Fruit fly (Drosophila melanogaster): Measurements from ENCODE around the gene Dph4.

The Dph4 gene

DNA sequence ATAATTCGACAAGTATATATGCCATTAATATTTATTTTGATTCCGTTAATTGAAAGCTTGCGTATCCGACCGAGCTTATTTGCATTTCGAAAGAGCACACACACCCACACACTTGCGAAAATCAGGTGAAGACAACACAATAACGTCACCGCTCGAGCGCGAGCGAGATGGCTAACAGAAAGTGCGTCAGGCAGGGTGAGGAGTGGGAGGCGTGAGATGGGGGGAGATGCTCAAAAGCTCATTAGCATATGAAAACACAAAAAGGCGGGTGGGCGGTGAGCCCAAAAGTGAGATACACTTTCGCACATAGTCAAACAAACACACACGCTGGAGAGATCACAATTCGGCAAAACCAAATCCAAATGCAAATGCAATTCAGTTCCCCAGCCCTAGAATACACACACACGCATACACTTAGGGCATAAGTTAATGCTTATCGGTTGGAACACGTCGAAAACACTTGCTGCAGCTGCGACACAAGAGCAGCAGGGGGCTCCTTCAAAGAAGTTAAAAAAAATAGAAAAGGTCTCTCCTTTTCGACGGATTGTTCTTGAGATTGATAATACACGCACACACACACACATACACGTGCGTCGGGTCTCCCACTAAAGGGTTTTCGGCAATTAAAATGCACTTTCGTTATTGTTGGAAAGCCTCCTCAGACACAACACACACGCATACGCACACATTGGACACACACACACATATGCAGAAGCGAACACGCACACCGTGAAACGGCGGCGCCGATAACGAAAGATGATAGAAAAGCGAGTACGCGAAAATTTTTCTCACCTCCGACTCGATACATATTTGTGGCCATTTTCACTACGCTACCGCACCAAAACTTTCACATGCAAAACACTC lies 24.0 kb upstream of the Dph4 start (continued):
- TF ChIP-seq Gug (GFP tag; IDR thresholded peaks at IDR 0.05), result 0 out of 2 replicates have a peak, but pooled peaks have one; percentile 11
- TF ChIP-seq CG4318 (GFP tag; optimal IDR thresholded peaks at IDR 0.05), result no peak
- peak; percentile 17 for TF ChIP-seq CG3032 (tag; optimal IDR thresholded peaks at IDR 0.05)
- peak; percentile 22 for TF ChIP-seq CG34406 (GFP tag; optimal IDR thresholded peaks at IDR 0.05)
- TF ChIP-seq CG6163 (GFP tag; IDR thresholded peaks at IDR 0.05), result 0 out of 3 replicates have a peak, but pooled peaks have one; percentile 38
- no peak for TF ChIP-seq CG11762 (GFP tag; optimal IDR thresholded peaks at IDR 0.05; ENCODE audit: insufficient read depth)
- TF ChIP-seq cyc (GFP tag; optimal IDR thresholded peaks at IDR 0.05), result peak; percentile 7
- no peak for TF ChIP-seq CG6808 (GFP tag; optimal IDR thresholded peaks at IDR 0.05)
- peak; percentile 22 for TF ChIP-seq vri (GFP tag; optimal IDR thresholded peaks at IDR 0.05)
- TF ChIP-seq CG6276 (GFP tag; optimal IDR thresholded peaks at IDR 0.05), result no peak

DNA sequence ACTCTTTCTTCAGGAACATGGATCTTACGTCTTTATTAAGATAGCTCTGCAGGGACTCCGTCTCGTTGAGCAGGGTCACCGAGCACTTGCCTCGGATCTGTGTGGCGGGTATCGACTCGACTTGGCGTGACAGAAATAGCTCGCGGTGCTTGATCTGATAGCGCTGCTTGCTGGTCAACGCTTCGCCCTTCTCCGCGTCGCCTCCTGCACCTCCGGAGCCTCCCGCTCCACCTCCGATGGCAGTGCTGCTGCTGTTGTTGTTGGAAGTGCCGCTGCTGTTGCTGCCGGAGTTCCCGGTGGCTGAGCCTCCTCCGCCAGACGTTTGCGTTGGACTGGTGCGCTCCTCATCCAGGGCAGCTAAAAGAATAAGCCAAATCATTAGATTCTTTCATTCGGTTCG lies 19.5 kb upstream of the Dph4 start:
- TF ChIP-seq svp (GFP tag), result peak; percentile 86
- TF ChIP-seq CG6854 (GFP tag; optimal IDR thresholded peaks at IDR 0.05), result no peak

DNA sequence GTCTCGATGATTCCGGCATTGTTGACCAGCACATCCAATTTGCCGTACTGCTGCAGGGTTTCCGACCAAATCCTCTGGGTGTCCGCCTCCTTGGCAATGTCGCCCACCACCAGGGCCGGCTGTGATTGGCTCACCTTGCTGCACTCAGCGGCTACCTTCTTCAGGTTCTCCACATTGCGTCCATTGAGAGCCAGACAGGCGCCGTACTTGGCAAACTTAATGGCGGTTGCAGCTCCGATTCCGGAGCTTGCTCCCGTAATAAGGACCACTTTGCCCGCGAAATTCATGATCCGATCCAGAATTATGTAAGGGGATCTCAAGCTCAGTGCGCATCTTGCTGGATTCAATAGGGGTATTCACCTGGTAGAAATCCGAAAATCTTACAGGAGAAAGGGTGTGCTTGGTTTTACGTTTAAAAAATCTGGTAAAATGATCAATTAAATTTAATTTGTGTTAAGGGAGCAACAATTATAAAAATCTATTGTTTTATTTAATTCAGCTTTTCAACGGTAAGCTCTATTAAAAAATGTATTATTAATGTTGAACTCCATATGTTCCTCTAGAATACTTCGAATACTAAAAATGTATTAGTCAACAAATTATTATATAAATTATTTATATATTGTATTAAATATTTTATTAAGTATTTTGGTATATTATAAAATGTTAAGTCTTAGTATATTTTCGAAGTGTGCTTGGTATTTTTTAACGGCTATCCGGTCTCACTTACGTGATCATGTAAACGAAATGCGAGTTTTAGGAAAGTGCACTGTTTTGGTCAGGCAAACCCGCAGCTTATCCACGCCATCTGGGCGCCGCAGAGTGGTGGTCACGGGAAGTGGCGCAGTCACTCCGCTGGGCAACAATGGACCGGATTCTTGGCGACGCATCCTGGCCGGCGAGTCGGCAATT lies 12.8 kb upstream of the Dph4 start, which contains the start of the genes CG31548 and CG12170:
CG31548 (minus strand) TSS at position 334 of the 912 bp plus-strand sequence.
CG12170 (plus strand) TSS at position 716 of the 912 bp plus-strand sequence.
- TF ChIP-seq CG15336 (GFP tag; IDR thresholded peaks at IDR 0.05) (peak; percentile 59), ss (GFP tag; optimal IDR thresholded peaks at IDR 0.05) (no peak), spab (GFP tag; optimal IDR thresholded peaks at IDR 0.05) (no peak), CG3032 (tag; optimal IDR thresholded peaks at IDR 0.05) (peak; percentile 38), CG6854 (GFP tag; optimal IDR thresholded peaks at IDR 0.05) (no peak), CG6163 (GFP tag; IDR thresholded peaks at IDR 0.05) (peak; percentile 47; the same call in 2 of the 3 replicates), OdsH (GFP tag; optimal IDR thresholded peaks at IDR 0.05) (no peak), cyc (GFP tag; optimal IDR thresholded peaks at IDR 0.05) (peak; percentile 34), lz (GFP tag; optimal IDR thresholded peaks at IDR 0.05) (no peak), Sox15 (GFP tag; optimal IDR thresholded peaks at IDR 0.05) (peak; percentile 27), CG11902 (GFP tag; optimal IDR thresholded peaks at IDR 0.05) (no peak), Hr39 (GFP tag; optimal IDR thresholded peaks at IDR 0.05) (no peak), esn (GFP tag; optimal IDR thresholded peaks at IDR 0.05) (peak; percentile 69), svp (GFP tag) (peak; percentile 63), CG31627 (GFP tag; optimal IDR thresholded peaks at IDR 0.05) (peak; percentile 56), acj6 (GFP tag; optimal IDR thresholded peaks at IDR 0.05) (no peak), Eip75B (GFP tag; optimal IDR thresholded peaks at IDR 0.05) (no peak), CG16779 (tag; optimal IDR thresholded peaks at IDR 0.05) (no peak), CG6792 (GFP tag; optimal IDR thresholded peaks at IDR 0.05) (peak; percentile 40), CG8119 (GFP tag; IDR thresholded peaks at IDR 0.05) (peak; percentile 55; the same call in 2 of the 3 replicates)

DNA sequence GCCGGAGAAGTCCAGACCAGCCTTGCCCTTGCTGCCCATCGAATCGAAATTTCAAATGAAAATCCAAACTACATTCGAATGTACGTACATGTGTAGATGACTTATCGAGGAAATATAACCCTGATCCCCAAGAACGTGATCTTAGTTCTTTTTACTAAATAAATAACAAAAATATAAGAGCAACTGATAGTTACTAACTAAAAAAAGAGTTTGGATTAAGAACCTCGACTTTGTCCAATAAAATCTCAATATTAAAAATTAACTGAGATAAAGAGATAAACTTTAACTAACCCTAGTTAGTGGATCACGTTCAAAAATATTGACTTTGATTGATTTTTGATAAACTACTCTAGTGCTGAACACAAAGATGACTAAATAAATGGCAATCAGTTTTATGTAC lies 11.6 kb upstream of the Dph4 start, which contains the start of gene CG31546:
CG31546 (minus strand) TSS at position 101 of the 400 bp plus-strand sequence.
- TF ChIP-seq CG11294 (GFP tag; IDR thresholded peaks at IDR 0.05), result no peak
- no peak for TF ChIP-seq CG11762 (GFP tag; optimal IDR thresholded peaks at IDR 0.05; ENCODE audit: insufficient read depth)
- no peak for TF ChIP-seq Eip93F (GFP tag; optimal IDR thresholded peaks at IDR 0.05)
- TF ChIP-seq CG15336 (GFP tag; IDR thresholded peaks at IDR 0.05), result no peak
- TF ChIP-seq Eip75B (GFP tag; optimal IDR thresholded peaks at IDR 0.05), result no peak
- no peak for TF ChIP-seq CG8632 (GFP tag; optimal IDR thresholded peaks at IDR 0.05)
- TF ChIP-seq salr (GFP tag; optimal IDR thresholded peaks at IDR 0.05), result no peak
- TF ChIP-seq Sox102F (GFP tag; optimal IDR thresholded peaks at IDR 0.05), result no peak
- no peak for TF ChIP-seq CG8319 (GFP tag; optimal IDR thresholded peaks at IDR 0.05)
- no peak for TF ChIP-seq Hr38 (GFP tag; optimal IDR thresholded peaks at IDR 0.05)
- no peak for TF ChIP-seq Blimp-1 (GFP tag; optimal IDR thresholded peaks at IDR 0.05)
- TF ChIP-seq CG32006 (GFP tag; optimal IDR thresholded peaks at IDR 0.05), result no peak
- no peak for TF ChIP-seq CG16779 (tag; optimal IDR thresholded peaks at IDR 0.05)
- TF ChIP-seq Hr4 (GFP tag; optimal IDR thresholded peaks at IDR 0.05), result no peak
- no peak for TF ChIP-seq dsx (GFP tag; optimal IDR thresholded peaks at IDR 0.05; ENCODE audit: poor library complexity, severe bottlenecking)
- no peak for TF ChIP-seq dac (GFP tag; optimal IDR thresholded peaks at IDR 0.05)
- no peak for TF ChIP-seq CG4318 (GFP tag; optimal IDR thresholded peaks at IDR 0.05)
- no peak for TF ChIP-seq lz (GFP tag; optimal IDR thresholded peaks at IDR 0.05)
- no peak for TF ChIP-seq CG8119 (GFP tag; IDR thresholded peaks at IDR 0.05)
- no peak for TF ChIP-seq CG31627 (GFP tag; optimal IDR thresholded peaks at IDR 0.05)

All from whole organism, prepupa.